Worm (Caenorhabditis elegans) whole organism, L2 larva: ENCODE results near the gene Y45G12B.2.

Source experiments
- R02D3.7 ChIP-seq: fragments of 150-350 bp; optimal IDR thresholded peaks from 2 replicates; lab custom pipeline; 2014; ENCODE audit warnings: missing biosample characterization, missing genetic modification characterization
- Y55F3AM.14 ChIP-seq: fragments of 200-800 bp; sonication (Bioruptor generic); optimal IDR thresholded peaks from 2 replicates; lab custom pipeline; 2018; ENCODE audit warnings: mild to moderate bottlenecking, missing genetic modification characterization, missing compliant biosample characterization
- aly-2 ChIP-seq: fragments of 150-350 bp; optimal IDR thresholded peaks from 2 replicates; lab custom pipeline; 2014; ENCODE audit warnings: missing biosample characterization, missing genetic modification characterization
- ceh-16 ChIP-seq: fragments of 150-350 bp; optimal IDR thresholded peaks from 2 replicates; lab custom pipeline; 2014; ENCODE audit warnings: missing biosample characterization, missing genetic modification characterization
- lin-39 ChIP-seq: fragments of 150-350 bp; optimal IDR thresholded peaks from 2 replicates; lab custom pipeline; 2014; ENCODE audit warnings: missing biosample characterization, missing genetic modification reagents, missing genetic modification characterization
- nhr-11 ChIP-seq: fragments of 150-350 bp; optimal IDR thresholded peaks from 2 replicates; lab custom pipeline; 2014; ENCODE audit warnings: missing biosample characterization, missing genetic modification characterization
- nhr-12 ChIP-seq: fragments of 150-350 bp; optimal IDR thresholded peaks from 2 replicates; lab custom pipeline; 2014; ENCODE audit warnings: missing biosample characterization, missing genetic modification characterization
- nhr-237 ChIP-seq: fragments of 150-350 bp; optimal IDR thresholded peaks from 2 replicates; lab custom pipeline; 2014; ENCODE audit warnings: missing biosample characterization, missing genetic modification characterization
- snpc-4 ChIP-seq: fragments of 150-350 bp; optimal IDR thresholded peaks from 2 replicates; lab custom pipeline; 2014; ENCODE audit warnings: missing biosample characterization, missing genetic modification characterization
- unc-55 ChIP-seq: fragments of 150-350 bp; sonication (generic microtip); optimal IDR thresholded peaks from 3 replicates; lab custom pipeline; 2014; ENCODE audit warnings: missing biosample characterization, missing genetic modification reagents, missing genetic modification characterization

DNA sequence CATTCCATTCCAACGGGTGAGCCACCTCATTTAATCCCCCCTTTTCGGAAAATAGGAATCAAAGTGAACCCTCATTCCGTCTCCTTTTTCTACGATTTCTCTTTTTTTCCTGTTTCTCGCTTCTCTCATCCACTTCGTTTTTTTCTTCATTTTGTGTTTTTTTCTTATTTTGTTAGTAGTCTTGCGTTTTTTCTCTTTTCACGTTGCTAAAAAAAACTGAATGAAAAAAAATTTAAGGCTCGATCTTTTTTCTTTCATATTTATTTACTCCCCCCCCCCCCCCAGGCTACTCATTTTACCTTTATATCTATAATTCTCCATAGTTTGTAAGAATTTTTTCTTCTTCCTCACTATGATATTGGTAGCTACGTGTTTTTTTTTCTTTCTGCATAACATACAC is 16.9 kb upstream of the Y45G12B.2 start:
- TF ChIP-seq R02D3.7 (tag; lab: Kevin White, UChicago), result no peak
- peak; percentile 28 for TF ChIP-seq unc-55 (GFP tag; lab: Kevin White, UChicago)
- no peak for TF ChIP-seq Y55F3AM.14 (GFP tag; lab: Kevin White, UChicago)
- no peak for TF ChIP-seq snpc-4 (tag; lab: Kevin White, UChicago)
- TF ChIP-seq nhr-11, result no peak
- no peak for TF ChIP-seq lin-39 (tag; lab: Kevin White, UChicago)
- no peak for TF ChIP-seq nhr-237
- no peak for TF ChIP-seq aly-2 (tag; lab: Kevin White, UChicago)
- no peak for TF ChIP-seq nhr-12 (tag; lab: Kevin White, UChicago)
- TF ChIP-seq ceh-16, result no peak
